Worm (Caenorhabditis elegans) whole organism, L3 larva: ENCODE data around the gene C47E12.2.
A peak's percentile ranks its signal among the peaks of the same experiment; 100 is the strongest.

ENCODE experiments used
- ama-1 ChIP-seq: fragments of 150-350 bp; optimal IDR thresholded peaks from 2 replicates; lab custom pipeline; 2018
- ceh-16 ChIP-seq: sonication (generic microtip); optimal IDR thresholded peaks from 2 replicates; lab custom pipeline; 2017; ENCODE audit warnings: missing biosample characterization, missing genetic modification characterization
- ceh-82 ChIP-seq: fragments of 150-350 bp; optimal IDR thresholded peaks from 2 replicates; lab custom pipeline; 2014; ENCODE audit warnings: missing biosample characterization, missing genetic modification characterization
- ceh-9 ChIP-seq: sonication (generic microtip); optimal IDR thresholded peaks from 2 replicates; lab custom pipeline; 2018; ENCODE audit warnings: missing biosample characterization, missing genetic modification characterization
- daf-12 ChIP-seq: fragments of 150-350 bp; optimal IDR thresholded peaks from 2 replicates; lab custom pipeline; 2014; ENCODE audit warnings: missing biosample characterization, missing genetic modification reagents, missing genetic modification characterization
- egl-5 ChIP-seq: fragments of 150-350 bp; optimal IDR thresholded peaks from 2 replicates; lab custom pipeline; 2017; ENCODE audit warnings: missing biosample characterization, missing genetic modification reagents, missing genetic modification characterization, inconsistent platforms
- fos-1 ChIP-seq: fragments of 150-350 bp; optimal IDR thresholded peaks from 2 replicates; lab custom pipeline; 2014; ENCODE audit warnings: missing biosample characterization, missing genetic modification characterization
- hmg-11 ChIP-seq: sonication (generic microtip); optimal IDR thresholded peaks from 2 replicates; lab custom pipeline; 2016; ENCODE audit warnings: missing genetic modification characterization, missing compliant biosample characterization
- jun-1 ChIP-seq: fragments of 150-350 bp; optimal IDR thresholded peaks from 2 replicates; lab custom pipeline; 2014; ENCODE audit warnings: missing biosample characterization, missing genetic modification reagents, missing genetic modification characterization
- lin-15B ChIP-seq: fragments of 150-350 bp; optimal IDR thresholded peaks from 2 replicates; lab custom pipeline; 2014; ENCODE audit warnings: missing biosample characterization, missing genetic modification characterization
- lin-39 ChIP-seq: fragments of 150-350 bp; optimal IDR thresholded peaks from 2 replicates; lab custom pipeline; 2018; ENCODE audit warnings: missing biosample characterization, missing genetic modification reagents, missing genetic modification characterization
- mdl-1 ChIP-seq: fragments of 150-350 bp; optimal IDR thresholded peaks from 2 replicates; lab custom pipeline; 2014; ENCODE audit warnings: missing biosample characterization, missing genetic modification characterization
- mml-1 ChIP-seq: fragments of 150-350 bp; sonication (generic microtip); optimal IDR thresholded peaks from 3 replicates; lab custom pipeline; 2014; ENCODE audit warnings: missing biosample characterization, missing genetic modification characterization
- nhr-12 ChIP-seq: fragments of 150-350 bp; optimal IDR thresholded peaks from 2 replicates; lab custom pipeline; 2014; ENCODE audit warnings: missing biosample characterization, missing genetic modification characterization
- nhr-23 ChIP-seq: fragments of 150-350 bp; optimal IDR thresholded peaks from 2 replicates; lab custom pipeline; 2014; ENCODE audit warnings: missing biosample characterization, missing genetic modification reagents, missing genetic modification characterization
- nhr-25 ChIP-seq: sonication (generic microtip); optimal IDR thresholded peaks from 2 replicates; lab custom pipeline; 2017; ENCODE audit warnings: missing biosample characterization, missing genetic modification characterization
- nhr-28 ChIP-seq: fragments of 150-350 bp; optimal IDR thresholded peaks from 2 replicates; lab custom pipeline; 2014; ENCODE audit warnings: missing biosample characterization, missing genetic modification characterization
- nhr-43 ChIP-seq: sonication (generic microtip); optimal IDR thresholded peaks from 2 replicates; lab custom pipeline; 2016; ENCODE audit warnings: mild to moderate bottlenecking, missing genetic modification characterization, missing compliant biosample characterization; ENCODE audit not compliant: poor library complexity, severe bottlenecking
- nhr-67 ChIP-seq: fragments of 150-350 bp; optimal IDR thresholded peaks from 2 replicates; lab custom pipeline; 2014; ENCODE audit warnings: missing biosample characterization, missing genetic modification characterization
- pha-4 ChIP-seq: fragments of 150-350 bp; optimal IDR thresholded peaks from 2 replicates; lab custom pipeline; 2014; ENCODE audit warnings: missing biosample characterization, missing genetic modification reagents, missing genetic modification characterization
- pqm-1 ChIP-seq: fragments of 150-350 bp; optimal IDR thresholded peaks from 2 replicates; lab custom pipeline; 2017; ENCODE audit warnings: missing biosample characterization, missing genetic modification characterization, inconsistent platforms
- unc-39 ChIP-seq: sonication (generic microtip); optimal IDR thresholded peaks from 4 replicates; lab custom pipeline; 2017; ENCODE audit warnings: missing biosample characterization, missing genetic modification characterization
- unc-62 ChIP-seq: fragments of 150-350 bp; sonication (generic microtip); optimal IDR thresholded peaks from 4 replicates; lab custom pipeline; 2014; ENCODE audit warnings: missing biosample characterization, missing genetic modification reagents, missing genetic modification characterization
- ztf-11 ChIP-seq: fragments of 150-350 bp; optimal IDR thresholded peaks from 2 replicates; lab custom pipeline; 2014; ENCODE audit warnings: missing biosample characterization, missing genetic modification characterization
- ztf-4 ChIP-seq: fragments of 150-350 bp; optimal IDR thresholded peaks from 2 replicates; lab custom pipeline; 2014; ENCODE audit warnings: missing biosample characterization, missing genetic modification characterization

The C47E12.2 gene

DNA sequence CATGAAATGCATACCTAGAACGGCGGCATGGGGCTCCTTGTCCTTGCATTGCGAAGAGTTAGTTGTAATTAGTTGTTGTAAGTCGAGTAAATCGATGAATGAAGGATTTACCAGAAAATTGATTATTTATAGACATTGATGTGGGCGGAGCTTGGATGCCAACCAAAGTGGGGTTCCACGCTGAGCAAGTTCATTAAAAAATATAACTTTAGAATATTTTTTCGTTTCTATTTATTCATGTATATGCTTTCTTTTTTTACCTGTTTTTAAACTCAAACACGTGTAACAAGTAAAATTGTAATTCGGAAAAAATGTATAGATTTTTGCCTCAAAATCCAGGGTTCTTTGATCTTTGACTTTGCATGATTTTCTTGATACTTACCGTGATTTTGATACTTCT is 24.3 kb upstream of the C47E12.2 start, which contains the start of gene gipc-2:
gipc-2 (minus strand) TSS at position 101 of the 400 bp plus-strand sequence.
- no peak for TF ChIP-seq hmg-11 (tag; lab: Kevin White, UChicago)

DNA sequence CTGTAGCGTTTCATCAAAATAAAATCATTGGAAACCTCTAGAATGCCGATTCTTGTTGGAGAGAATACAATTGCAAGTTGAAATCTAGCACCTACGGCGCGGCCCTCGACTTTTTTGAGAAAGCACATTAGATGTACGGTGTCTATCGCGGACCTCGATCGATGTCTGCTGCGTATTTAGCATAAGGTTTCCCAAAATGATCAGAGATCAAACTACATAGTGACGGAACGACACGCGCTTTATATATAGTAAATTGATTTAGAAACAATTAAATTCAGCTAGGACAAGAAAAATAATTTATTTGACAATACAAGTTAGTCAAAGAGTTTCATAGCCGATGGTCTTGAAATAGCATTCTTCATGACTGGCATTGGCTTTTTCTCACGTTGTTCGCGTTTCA is 22.8 kb upstream of the C47E12.2 start:
- TF ChIP-seq lin-15B (tag; lab: Kevin White, UChicago) (no peak), ama-1 (lab: Kevin White, UChicago) (no peak)

DNA sequence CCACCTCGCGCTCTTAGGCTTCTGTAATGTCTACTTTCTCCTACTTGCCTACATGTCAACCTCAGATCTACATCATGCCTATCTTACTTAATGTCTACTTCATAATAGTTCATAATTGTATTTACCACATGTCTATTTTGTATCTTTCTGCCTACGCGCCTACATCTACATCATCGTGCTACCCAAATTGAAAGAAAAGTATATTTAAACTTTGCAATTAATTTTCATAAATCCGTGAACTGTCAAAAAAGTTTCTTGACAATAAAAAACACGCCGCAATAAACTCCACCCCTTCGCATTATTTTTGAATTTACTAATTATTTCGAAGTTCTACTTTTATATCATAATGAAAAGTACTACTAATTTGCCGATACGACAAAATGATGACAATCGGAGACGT is 19.7 kb upstream of the C47E12.2 start, which contains the start of gene F44D12.8:
F44D12.8 (plus strand) TSS at position 301 of the 400 bp plus-strand sequence.
- no peak for TF ChIP-seq ceh-9 (tag; lab: Kevin White, UChicago)

DNA sequence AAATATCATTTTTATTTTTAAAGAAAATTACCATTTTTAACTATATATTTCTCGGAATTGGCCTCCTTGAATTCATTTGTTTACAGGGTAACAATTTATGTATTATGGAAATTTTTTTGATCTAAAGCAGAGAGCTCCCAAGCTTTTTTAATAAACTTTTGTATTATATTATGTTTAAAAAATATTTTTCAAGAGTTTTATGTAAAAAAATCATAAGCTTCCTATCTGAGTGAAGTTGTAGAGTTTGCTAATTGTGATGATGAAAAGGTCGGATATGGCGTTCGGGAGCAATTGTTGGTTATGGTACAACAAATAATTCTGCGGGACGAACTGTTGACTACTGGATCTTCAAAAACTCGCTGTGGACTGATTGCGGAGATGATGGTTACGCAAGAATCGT is 18.0 kb upstream of the C47E12.2 start, which contains the start of gene F44D12.19:
F44D12.19 (plus strand) TSS at position 301 of the 400 bp plus-strand sequence.
- no peak for TF ChIP-seq nhr-25
- TF ChIP-seq ztf-4 (tag; lab: Kevin White, UChicago): no peak

DNA sequence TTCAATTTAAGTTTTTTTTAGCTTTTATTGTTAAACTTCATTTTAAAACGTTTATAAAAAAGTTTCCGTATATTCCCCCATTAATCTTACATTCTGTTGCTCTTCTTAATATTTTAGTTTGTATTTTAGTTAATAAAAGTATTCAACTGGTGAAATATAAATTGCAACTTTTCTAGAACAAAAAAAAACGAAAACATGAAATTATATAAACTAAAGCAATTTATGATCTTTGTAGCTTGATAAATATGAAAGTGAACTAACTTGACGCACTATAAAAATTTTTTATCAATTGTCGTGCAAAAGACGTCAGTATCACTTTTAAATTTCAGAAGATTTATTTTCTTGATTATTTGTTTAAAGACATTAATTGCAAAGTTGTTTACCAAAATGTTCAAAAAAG is 14.3 kb upstream of the C47E12.2 start, which contains the start of gene F44D12.2:
F44D12.2 (minus strand) TSS at position 101 of the 400 bp plus-strand sequence.
- TF ChIP-seq pha-4 (tag; lab: Kevin White, UChicago): peak; percentile 22
- peak; percentile 1 for TF ChIP-seq pqm-1 (tag; lab: Kevin White, UChicago)
- no peak for TF ChIP-seq nhr-28 (tag; lab: Kevin White, UChicago)

DNA sequence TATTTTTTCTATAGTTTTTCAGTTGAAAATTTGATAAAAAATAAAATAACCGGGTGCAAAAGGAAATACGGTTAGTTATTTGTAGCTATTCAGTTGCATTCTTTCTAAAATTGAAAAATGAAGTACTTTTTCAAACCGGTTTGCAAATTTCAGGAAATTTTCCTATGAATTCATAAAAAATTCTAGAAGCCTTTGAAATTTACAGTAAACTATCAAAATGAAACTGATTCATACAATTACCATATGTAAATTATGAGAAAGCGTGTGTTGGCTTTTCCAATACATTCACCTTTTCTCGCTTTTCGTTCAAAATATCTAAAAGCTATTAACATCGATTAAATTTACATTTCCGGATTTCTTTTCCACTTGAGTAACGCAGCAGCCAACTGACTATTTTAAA is 13.7 kb upstream of the C47E12.2 start, which contains the start of gene ent-7:
ent-7 (plus strand) TSS at position 301 of the 400 bp plus-strand sequence.
- no peak for TF ChIP-seq jun-1 (tag; lab: Kevin White, UChicago)
- no peak for TF ChIP-seq fos-1 (tag; lab: Kevin White, UChicago)
- no peak for TF ChIP-seq nhr-28 (tag; lab: Kevin White, UChicago)
- TF ChIP-seq nhr-23: no peak
- no peak for TF ChIP-seq ceh-16 (tag; lab: Kevin White, UChicago)
- TF ChIP-seq unc-39 (tag; lab: Kevin White, UChicago): no peak
- no peak for TF ChIP-seq nhr-67 (tag; lab: Kevin White, UChicago)
- TF ChIP-seq pqm-1 (tag; lab: Kevin White, UChicago): no peak
- no peak for TF ChIP-seq daf-12 (tag; lab: Kevin White, UChicago)

DNA sequence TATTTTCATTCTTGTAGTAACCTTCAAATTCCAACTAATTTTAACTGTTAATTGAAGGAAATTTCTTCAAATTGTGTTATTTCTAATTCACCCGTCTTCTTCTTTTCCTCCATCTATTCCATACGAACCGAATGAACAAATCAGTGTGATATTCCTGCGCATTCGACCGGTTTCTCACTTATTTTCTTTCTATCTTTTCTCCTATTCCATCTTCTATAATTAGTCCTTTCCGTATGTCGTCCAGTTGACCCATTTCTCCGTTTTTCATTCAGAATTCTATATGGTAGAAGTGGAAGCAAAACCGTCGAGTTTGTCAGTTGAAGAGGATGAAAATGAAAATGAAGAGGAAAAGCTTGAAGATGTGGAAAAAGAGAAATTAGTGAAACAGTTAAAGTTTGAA is 6.2 kb upstream of the C47E12.2 start, which contains the start of gene magu-4:
magu-4 (plus strand) TSS at position 218 of the 400 bp plus-strand sequence.
- TF ChIP-seq nhr-23: peak; percentile 61
- no peak for TF ChIP-seq ztf-11
- TF ChIP-seq ceh-82 (tag; lab: Kevin White, UChicago): no peak

DNA sequence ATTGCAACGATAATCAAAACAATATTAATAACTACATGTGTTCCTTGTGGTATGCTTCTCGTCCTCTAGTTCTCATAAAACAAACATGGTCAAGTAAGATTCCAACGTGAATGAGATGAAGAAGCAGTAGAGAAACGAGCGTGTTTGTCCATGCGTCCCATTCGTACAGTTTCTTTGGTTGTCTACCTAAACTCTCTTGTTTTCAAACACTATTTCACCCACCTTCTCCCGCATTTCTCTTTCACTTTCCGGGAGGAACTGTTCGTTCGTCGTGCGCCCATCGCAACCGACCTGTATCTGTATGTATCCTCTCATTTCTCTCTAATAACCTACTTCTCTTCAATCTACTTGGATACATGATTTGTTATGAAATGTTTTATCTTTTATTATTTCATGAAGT is 4.5 kb upstream of the C47E12.2 start:
- TF ChIP-seq nhr-25 (peak; percentile 78), jun-1 (tag; lab: Kevin White, UChicago) (no peak), nhr-23 (peak; percentile 91), pha-4 (tag; lab: Kevin White, UChicago) (peak; percentile 63), nhr-43 (tag; lab: Kevin White, UChicago) (peak; percentile 41), hmg-11 (tag; lab: Kevin White, UChicago) (peak; percentile 22), mdl-1 (tag; lab: Kevin White, UChicago) (no peak)
- TF ChIP-seq, all 47 proteins: peak for 5

DNA sequence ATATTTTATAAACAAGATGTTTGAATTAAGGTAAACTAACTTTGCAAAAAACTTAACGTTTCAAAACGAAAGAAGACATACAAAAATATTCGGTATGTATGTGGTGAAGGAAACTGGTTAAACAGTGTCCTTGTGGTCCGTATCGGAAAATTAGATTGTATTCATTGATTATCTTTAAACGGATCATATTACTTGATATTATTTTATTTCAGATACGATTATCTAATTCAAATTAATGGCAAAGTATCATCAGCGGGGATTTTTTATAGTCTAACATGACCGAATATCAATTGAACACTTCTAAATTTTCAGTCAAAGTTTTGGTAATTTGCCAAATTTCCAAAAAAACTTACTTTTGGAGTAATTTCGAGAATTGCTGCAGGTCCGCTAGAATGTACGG is 3.5 kb upstream of the C47E12.2 start, which contains the start of gene C47E12.13:
C47E12.13 (minus strand) TSS at position 101 of the 400 bp plus-strand sequence.
- TF ChIP-seq egl-5 (tag; lab: Kevin White, UChicago) (no peak), lin-15B (tag; lab: Kevin White, UChicago) (no peak), lin-39 (tag; lab: Kevin White, UChicago) (no peak), hmg-11 (tag; lab: Kevin White, UChicago) (no peak)

DNA sequence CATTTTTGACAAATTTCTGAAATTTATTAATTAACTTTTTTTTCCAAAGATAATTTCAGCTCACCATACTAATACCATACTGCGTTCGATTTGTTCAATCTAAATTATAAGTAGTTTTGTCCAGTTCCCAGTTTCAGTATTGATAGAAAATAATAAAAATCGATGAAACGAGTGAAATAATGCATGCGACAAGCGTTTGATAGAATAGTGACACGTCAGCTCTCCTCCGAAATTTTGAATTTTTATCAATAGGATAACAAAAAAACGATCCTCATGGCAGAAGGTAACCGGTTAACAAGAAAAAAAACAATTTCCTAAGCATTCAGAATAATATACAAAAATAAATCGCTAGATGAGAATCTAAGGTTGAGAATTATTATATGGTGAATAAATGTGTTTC is 1.6 kb downstream of the C47E12.2 start, which contains the start of gene C47E12.3:
C47E12.3 (minus strand) TSS at position 101 of the 400 bp plus-strand sequence.
- TF ChIP-seq mml-1 (tag; lab: Kevin White, UChicago): no peak
- no peak for TF ChIP-seq nhr-12 (tag; lab: Kevin White, UChicago)
- no peak for TF ChIP-seq nhr-43 (tag; lab: Kevin White, UChicago)
- no peak for TF ChIP-seq ztf-4 (tag; lab: Kevin White, UChicago)
- TF ChIP-seq mdl-1 (tag; lab: Kevin White, UChicago): no peak
- no peak for TF ChIP-seq unc-62 (GFP tag; lab: Kevin White, UChicago)
- no peak for TF ChIP-seq lin-15B (tag; lab: Kevin White, UChicago)
- TF ChIP-seq, all 47 proteins: peak for 0
